Worm (Caenorhabditis elegans): ENCODE results near the gene B0303.14.

Gene B0303.14

DNA sequence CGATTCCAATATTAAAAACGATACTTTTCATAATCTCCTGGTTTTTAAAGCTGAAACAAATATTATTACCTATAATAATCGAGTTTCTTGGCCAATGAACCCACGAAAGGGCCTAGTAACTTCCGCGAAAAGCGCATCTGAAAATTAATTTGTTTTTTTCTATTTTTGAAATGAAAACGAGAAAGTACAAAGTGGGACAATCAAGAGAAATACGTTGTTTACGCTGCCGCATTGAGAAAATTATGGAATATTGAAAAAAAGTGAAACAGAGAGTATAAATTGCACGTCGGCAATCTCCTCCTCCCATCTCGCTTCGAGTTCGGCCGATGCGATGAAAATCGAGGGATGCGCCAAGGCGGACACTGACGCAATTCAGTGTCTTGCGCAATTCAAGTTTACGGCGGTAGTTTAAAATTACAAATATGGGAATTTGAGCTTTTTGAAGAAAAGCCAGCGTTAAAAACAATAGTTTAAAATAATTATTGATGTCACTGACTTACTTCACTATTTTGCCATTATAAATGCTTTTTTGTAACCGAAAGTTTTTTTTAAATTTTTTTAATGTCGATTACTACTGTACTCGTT is 25.4 kb upstream of the B0303.14 start, which contains the start of gene pdhk-2 (continued):
- no peak for TF ChIP-seq let-526 (GFP tag; IDR thresholded peaks at IDR 0.05)
- peak; percentile 89 for TF ChIP-seq madf-6 (GFP tag; IDR thresholded peaks at IDR 0.05)
- TF ChIP-seq nhr-179 (tag; optimal IDR thresholded peaks at IDR 0.05): no peak
- peak; percentile 69 for TF ChIP-seq chd-7 (tag; optimal IDR thresholded peaks at IDR 0.05)
- no peak for TF ChIP-seq ceh-40 (GFP tag; IDR thresholded peaks at IDR 0.05)
- peak; percentile 90 for TF ChIP-seq Y53G8AR.9 (GFP tag; conservative IDR thresholded peaks at IDR 0.05)
- no peak for TF ChIP-seq ceh-79 (tag; optimal IDR thresholded peaks at IDR 0.05)
- peak; percentile 71; the same call in 1 of the 2 replicates for TF ChIP-seq C06A6.2 (GFP tag; conservative IDR thresholded peaks at IDR 0.05)
- TF ChIP-seq xnd-1 (tag; optimal IDR thresholded peaks at IDR 0.05): peak; percentile 76
- TF ChIP-seq nhr-80 (tag; optimal IDR thresholded peaks at IDR 0.05): peak; percentile 79
- no peak for TF ChIP-seq F52B5.7 (tag; optimal IDR thresholded peaks at IDR 0.05)
- TF ChIP-seq nfya-2 (GFP tag; IDR thresholded peaks at IDR 0.05): no peak
- TF ChIP-seq hlh-26 (GFP tag; conservative IDR thresholded peaks at IDR 0.05): no peak
- peak; percentile 15 for TF ChIP-seq mes-4 (tag; optimal IDR thresholded peaks at IDR 0.05)
- TF ChIP-seq ztf-18 (tag; optimal IDR thresholded peaks at IDR 0.05): peak; percentile 99
- no peak for TF ChIP-seq aptf-3 (GFP tag; IDR thresholded peaks at IDR 0.05)
- no peak for TF ChIP-seq egl-44 (GFP tag; IDR thresholded peaks at IDR 0.05)
- TF ChIP-seq ztf-6 (GFP tag; IDR thresholded peaks at IDR 0.05): no peak
- TF ChIP-seq D2030.7 (GFP tag; IDR thresholded peaks at IDR 0.05): peak; percentile 74
- no peak; the same call in none of the 2 replicates for TF ChIP-seq K11D2.4 (GFP tag; IDR thresholded peaks at IDR 0.05)
- TF ChIP-seq ZK185.1 (tag; optimal IDR thresholded peaks at IDR 0.05; ENCODE audit: poor library complexity, severe bottlenecking): peak; percentile 89
- TF ChIP-seq dox-1 (GFP tag; IDR thresholded peaks at IDR 0.05): peak; percentile 95
- peak; percentile 3 for TF ChIP-seq ets-4 (GFP tag; optimal IDR thresholded peaks at IDR 0.05)
- TF ChIP-seq F55B11.4 (tag; optimal IDR thresholded peaks at IDR 0.05; ENCODE audit: borderline replicate concordance, insufficient read depth): no peak
- TF ChIP-seq lin-40 (tag; optimal IDR thresholded peaks at IDR 0.05): peak; percentile 94
- TF ChIP-seq lin-35 (GFP tag; optimal IDR thresholded peaks at IDR 0.05): peak; percentile 85 to 98 (median 89)
- peak; percentile 64 for TF ChIP-seq ceh-100 (GFP tag; IDR thresholded peaks at IDR 0.05)
- TF ChIP-seq rec-8 (tag; optimal IDR thresholded peaks at IDR 0.05): no peak
- TF ChIP-seq athp-1 (tag; optimal IDR thresholded peaks at IDR 0.05): peak; percentile 71
- TF ChIP-seq hrde-1 (tag; optimal IDR thresholded peaks at IDR 0.05; ENCODE audit: borderline replicate concordance): no peak
- TF ChIP-seq egrh-3 (GFP tag; IDR thresholded peaks at IDR 0.05): no peak

DNA sequence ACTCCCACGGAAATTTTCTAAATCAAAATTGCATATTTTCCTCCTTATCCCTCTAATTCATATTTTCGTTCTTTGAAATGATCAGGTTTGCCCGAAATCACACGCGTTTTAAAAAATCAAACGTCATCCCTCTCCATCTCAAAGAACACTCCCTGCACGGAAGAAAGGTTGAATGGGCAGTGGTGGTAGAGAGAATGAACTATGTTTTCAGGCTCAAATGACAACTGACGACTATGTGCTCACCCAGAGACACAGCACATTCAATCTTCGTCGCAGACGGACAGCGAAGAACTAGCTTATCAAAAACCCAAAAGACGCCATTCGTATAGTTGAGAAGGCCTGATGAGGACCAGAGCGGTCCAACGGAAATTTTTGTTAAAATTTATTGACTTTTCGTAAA is 23.8 kb upstream of the B0303.14 start:
- TF ChIP-seq F37B4.10 (GFP tag; IDR thresholded peaks at IDR 0.05) (0 out of 2 replicates have a peak, but pooled peaks have one; percentile 46), ceh-91 (GFP tag; IDR thresholded peaks at IDR 0.05) (no peak)

ce11 chrIII:8739126-8739525 is 23.1 kb upstream of the B0303.14 start:
- TF ChIP-seq rec-8 (tag; optimal IDR thresholded peaks at IDR 0.05): no peak
- TF ChIP-seq zim-3 (tag; optimal IDR thresholded peaks at IDR 0.05): no peak
- no peak for TF ChIP-seq B0336.3 (GFP tag; IDR thresholded peaks at IDR 0.05)
- TF ChIP-seq B0261.1 (tag; optimal IDR thresholded peaks at IDR 0.05): no peak
- no peak for TF ChIP-seq lin-35 (GFP tag; optimal IDR thresholded peaks at IDR 0.05)
- TF ChIP-seq mcd-1 (GFP tag; IDR thresholded peaks at IDR 0.05): no peak
- no peak for TF ChIP-seq cebp-1 (GFP tag; IDR thresholded peaks at IDR 0.05)
- TF ChIP-seq cebp-1 (tag; optimal IDR thresholded peaks at IDR 0.05): peak; percentile 47
- TF ChIP-seq aptf-2 (GFP tag; conservative IDR thresholded peaks at IDR 0.05): no peak
- no peak for TF ChIP-seq ztf-25 (GFP tag; IDR thresholded peaks at IDR 0.05)
- no peak for TF ChIP-seq bed-1 (GFP tag; IDR thresholded peaks at IDR 0.05)
- no peak for TF ChIP-seq F55B11.4 (tag; optimal IDR thresholded peaks at IDR 0.05; ENCODE audit: borderline replicate concordance, insufficient read depth)
- no peak for TF ChIP-seq egrh-3 (GFP tag; IDR thresholded peaks at IDR 0.05)
- no peak for TF ChIP-seq F49E8.2 (tag; optimal IDR thresholded peaks at IDR 0.05; ENCODE audit: insufficient read depth)
- TF ChIP-seq chd-7 (tag; optimal IDR thresholded peaks at IDR 0.05): no peak
- no peak for TF ChIP-seq nhr-27 (tag; optimal IDR thresholded peaks at IDR 0.05)
- no peak for TF ChIP-seq dpl-1 (GFP tag; optimal IDR thresholded peaks at IDR 0.05)
- TF ChIP-seq madf-3 (GFP tag; IDR thresholded peaks at IDR 0.05): no peak
- peak; percentile 35; the same call in 1 of the 2 replicates for TF ChIP-seq dox-1 (GFP tag; IDR thresholded peaks at IDR 0.05)
